Worm (Caenorhabditis elegans) whole organism, L4 larva: Measurements from ENCODE around the gene K09C6.3.

Experiments
- F37D6.2 ChIP-seq: sonication (generic microtip); optimal IDR thresholded peaks from 2 replicates; lab custom pipeline; 2016; ENCODE audit warnings: mild to moderate bottlenecking, missing genetic modification characterization, missing compliant biosample characterization
- F44E2.7 ChIP-seq: fragments of 200-800 bp; sonication (Bioruptor generic); IDR thresholded peaks from 2 replicates; pipeline ENCODE4 v2.1.2; 2022; ENCODE audit warnings: missing genetic modification characterization, missing compliant biosample characterization
- R02D3.7 ChIP-seq: fragments of 150-350 bp; sonication (generic microtip); optimal IDR thresholded peaks from 3 replicates; lab custom pipeline; 2014; ENCODE audit warnings: missing biosample characterization, missing genetic modification characterization
- Y105C5A.15 ChIP-seq: fragments of 200-800 bp; sonication (Bioruptor generic); IDR thresholded peaks from 2 replicates; pipeline ENCODE4 v1.3.6; 2022; ENCODE audit warnings: missing genetic modification characterization, missing compliant biosample characterization
- Y75B8A.6 ChIP-seq: fragments of 200-800 bp; sonication (Bioruptor generic); IDR thresholded peaks from 2 replicates; pipeline ENCODE4 v1.3.6; 2022; ENCODE audit warnings: missing genetic modification reagents, missing genetic modification characterization, missing compliant biosample characterization
- aha-1 ChIP-seq: fragments of 150-350 bp; peaks from one replicate; lab custom pipeline; 2014; ENCODE audit warnings: missing biosample characterization, missing genetic modification characterization
- ama-1 ChIP-seq: fragments of 150-350 bp; optimal IDR thresholded peaks from 2 replicates; lab custom pipeline; 2014; ENCODE audit warnings: inconsistent platforms, mixed read lengths
- arid-1 ChIP-seq: fragments of 200-800 bp; sonication (Bioruptor generic); conservative IDR thresholded peaks from 2 replicates; pipeline ENCODE4 v1.3.6; 2022; ENCODE audit warnings: missing genetic modification reagents, missing genetic modification characterization, missing compliant biosample characterization
- attf-4 ChIP-seq: sonication (generic microtip); optimal IDR thresholded peaks from 3 replicates; lab custom pipeline; 2017; ENCODE audit warnings: missing biosample characterization, missing genetic modification characterization
- ceh-20 ChIP-seq: fragments of 200-800 bp; sonication (Bioruptor generic); IDR thresholded peaks from 2 replicates; pipeline ENCODE4 v1.3.6; 2022; ENCODE audit warnings: missing genetic modification reagents, missing genetic modification characterization, missing compliant biosample characterization
- ces-1 ChIP-seq: fragments of 150-350 bp; sonication (generic microtip); optimal IDR thresholded peaks from 4 replicates; lab custom pipeline; 2014; ENCODE audit warnings: missing biosample characterization, missing genetic modification reagents, missing genetic modification characterization
- ctbp-1 ChIP-seq: fragments of 200-800 bp; sonication (Bioruptor generic); IDR thresholded peaks from 2 replicates; pipeline ENCODE4 v1.3.6; 2022; ENCODE audit warnings: missing genetic modification reagents, missing genetic modification characterization, missing compliant biosample characterization
- dmd-8 ChIP-seq: fragments of 200-800 bp; sonication (Bioruptor generic); IDR thresholded peaks from 2 replicates; pipeline ENCODE4 v1.3.6; 2022; ENCODE audit warnings: missing genetic modification characterization, missing compliant biosample characterization
- dmd-9 ChIP-seq: fragments of 200-800 bp; sonication (Bioruptor generic); IDR thresholded peaks from 2 replicates; pipeline ENCODE4 v1.3.6; 2022; ENCODE audit warnings: missing genetic modification reagents, missing genetic modification characterization, missing compliant biosample characterization
- egl-43 ChIP-seq: fragments of 200-800 bp; sonication (Bioruptor generic); IDR thresholded peaks from 2 replicates; pipeline ENCODE4 v1.3.6; 2022; ENCODE audit warnings: missing genetic modification reagents, missing genetic modification characterization, missing compliant biosample characterization
- fkh-10 ChIP-seq: fragments of 150-350 bp; optimal IDR thresholded peaks from 2 replicates; lab custom pipeline; 2014; ENCODE audit warnings: missing biosample characterization, missing genetic modification reagents, missing genetic modification characterization
- hlh-30 ChIP-seq: sonication (generic microtip); optimal IDR thresholded peaks from 2 replicates; lab custom pipeline; 2017; ENCODE audit warnings: antibody characterized with exemption, mild to moderate bottlenecking, missing genetic modification characterization, missing compliant biosample characterization; ENCODE audit not compliant: insufficient read depth
- lin-13 ChIP-seq: fragments of 150-350 bp; optimal IDR thresholded peaks from 2 replicates; lab custom pipeline; 2014; ENCODE audit warnings: missing biosample characterization, missing genetic modification reagents, missing genetic modification characterization
- lin-29 ChIP-seq: fragments of 200-800 bp; sonication (Bioruptor generic); IDR thresholded peaks from 2 replicates; pipeline ENCODE4 v1.3.6; 2022; ENCODE audit warnings: missing genetic modification reagents, missing genetic modification characterization, missing compliant biosample characterization
- lir-3 ChIP-seq: sonication (generic microtip); optimal IDR thresholded peaks from 2 replicates; lab custom pipeline; 2016; ENCODE audit warnings: mild to moderate bottlenecking, missing genetic modification characterization, missing compliant biosample characterization
- lsy-2 ChIP-seq, 2 experiments: fragments of 150-350 bp in 1 of 2; sonication (generic microtip) in 1 of 2; optimal IDR thresholded peaks; 2 replicates each; lab custom pipeline; 2014 to 2017; ENCODE audit warnings: missing biosample characterization in 2 of 2, missing genetic modification characterization in 2 of 2
- mdl-1 ChIP-seq, 2 experiments: fragments of 150-350 bp in 1 of 2; sonication (generic microtip) in 1 of 2; optimal IDR thresholded peaks; 2 replicates each; lab custom pipeline; 2014 to 2017; ENCODE audit warnings: missing biosample characterization in 2 of 2, missing genetic modification characterization in 2 of 2
- mep-1 ChIP-seq: fragments of 150-350 bp; sonication (generic microtip); optimal IDR thresholded peaks from 3 replicates; lab custom pipeline; 2014; ENCODE audit warnings: missing biosample characterization, missing genetic modification characterization
- mxl-3 ChIP-seq: fragments of 200-800 bp; sonication (Bioruptor generic); optimal IDR thresholded peaks from 2 replicates; lab custom pipeline; 2018; ENCODE audit warnings: mild to moderate bottlenecking, missing genetic modification characterization, missing compliant biosample characterization
- nhr-10 ChIP-seq: fragments of 150-350 bp; optimal IDR thresholded peaks from 2 replicates; lab custom pipeline; 2014; ENCODE audit warnings: missing biosample characterization, missing genetic modification characterization
- nhr-111 ChIP-seq: fragments of 200-800 bp; sonication (Bioruptor generic); optimal IDR thresholded peaks from 2 replicates; lab custom pipeline; 2018; ENCODE audit warnings: mild to moderate bottlenecking, missing genetic modification characterization, missing compliant biosample characterization
- nhr-237 ChIP-seq: sonication (generic microtip); optimal IDR thresholded peaks from 2 replicates; lab custom pipeline; 2017; ENCODE audit warnings: missing biosample characterization, missing genetic modification characterization
- pha-4 ChIP-seq, 2 experiments: fragments of 150-350 bp in 1 of 2; fragments of 200-800 bp in 1 of 2; sonication (Bioruptor generic) in 1 of 2; IDR thresholded peaks in 1 of 2; optimal IDR thresholded peaks in 1 of 2; 2 replicates each; pipeline versions ENCODE4 v1.3.6 to Lab custom; 2014 to 2022; ENCODE audit warnings: missing genetic modification characterization in 2 of 2, missing genetic modification reagents in 2 of 2, missing biosample characterization in 1 of 2, missing compliant biosample characterization in 1 of 2
- pqm-1 ChIP-seq: sonication (generic microtip); optimal IDR thresholded peaks from 2 replicates; lab custom pipeline; 2017; ENCODE audit warnings: missing biosample characterization, missing genetic modification characterization
- rbr-2 ChIP-seq: sonication (generic microtip); optimal IDR thresholded peaks from 2 replicates; lab custom pipeline; 2016; ENCODE audit warnings: missing genotype, missing genetic modification characterization, missing compliant biosample characterization
- skn-1 ChIP-seq: fragments of 150-350 bp; optimal IDR thresholded peaks from 2 replicates; lab custom pipeline; 2014; ENCODE audit warnings: missing biosample characterization, missing genetic modification characterization
- snpc-4 ChIP-seq: fragments of 150-350 bp; optimal IDR thresholded peaks from 2 replicates; lab custom pipeline; 2014; ENCODE audit warnings: missing biosample characterization, missing genetic modification characterization
- tra-1 ChIP-seq: fragments of 200-800 bp; sonication (Bioruptor generic); IDR thresholded peaks from 2 replicates; pipeline ENCODE4 v1.3.6; 2022; ENCODE audit warnings: missing genetic modification reagents, missing genetic modification characterization, missing compliant biosample characterization
- unc-39 ChIP-seq: sonication (generic microtip); optimal IDR thresholded peaks from 2 replicates; lab custom pipeline; 2017; ENCODE audit warnings: missing biosample characterization, missing genetic modification characterization
- unc-62 ChIP-seq, 3 experiments: fragments of 150-350 bp in 1 of 3; sonication (generic microtip); optimal IDR thresholded peaks in 2 of 3; peaks in 1 of 3; 1 replicate in 1 of 3; 2 replicates in 2 of 3; lab custom pipeline; 2014 to 2017; ENCODE audit warnings: missing biosample characterization in 3 of 3, missing genetic modification characterization in 3 of 3, missing genetic modification reagents in 3 of 3, missing genotype in 1 of 3
- zip-11 ChIP-seq: fragments of 200-800 bp; sonication (Bioruptor generic); IDR thresholded peaks from 2 replicates; pipeline ENCODE4 v1.3.6; 2022; ENCODE audit warnings: missing genetic modification characterization, missing compliant biosample characterization
- ztf-7 ChIP-seq: fragments of 150-350 bp; optimal IDR thresholded peaks from 2 replicates; lab custom pipeline; 2014; ENCODE audit warnings: missing biosample characterization, missing genetic modification characterization

The K09C6.3 gene

ce11 chrV:852184-852583, at the start of gene K09C6.3:
TSS of gene K09C6.3 (plus strand) at chrV:852484.
- TF ChIP-seq lsy-2 (tag; optimal IDR thresholded peaks at IDR 0.05; lab: Kevin White, UChicago) (no peak), dmd-8 (GFP tag; lab: Robert Waterston, UW) (no peak), skn-1 (tag; lab: Kevin White, UChicago) (no peak), nhr-10 (tag; lab: Kevin White, UChicago) (no peak)

- TF ChIP-seq aha-1 (peak; percentile 96), Y75B8A.6 (GFP tag; lab: Robert Waterston, UW) (no peak)
These were observed 49.6 kb upstream of the K09C6.3 start for ce11 chrV:802726-803125.

ce11 chrV:803472-803871, 48.8 kb upstream of the K09C6.3 start:
- peak; percentile 92 for TF ChIP-seq aha-1
- TF ChIP-seq hlh-30: no peak
- TF ChIP-seq F37D6.2 (tag; lab: Kevin White, UChicago): no peak
- no peak for TF ChIP-seq lsy-2 (tag; optimal IDR thresholded peaks at IDR 0.05; lab: Kevin White, UChicago)

ce11 chrV:804485-804884, 47.8 kb upstream of the K09C6.3 start, which contains the start of gene nhr-270:
TSS of gene nhr-270 (minus strand) at chrV:804741.
- no peak for TF ChIP-seq dmd-8 (GFP tag; lab: Robert Waterston, UW)
- TF ChIP-seq aha-1: peak; percentile 66
- peak in 1 of 2 experiments; percentile 91 for TF ChIP-seq unc-62 (GFP tag; optimal IDR thresholded peaks at IDR 0.05 in 1 of 2; lab: Kevin White, UChicago)
- no peak for TF ChIP-seq unc-62 (tag; optimal IDR thresholded peaks at IDR 0.05; lab: Kevin White, UChicago)
- TF ChIP-seq unc-39 (tag; lab: Kevin White, UChicago): no peak
- no peak for TF ChIP-seq lsy-2 (tag; optimal IDR thresholded peaks at IDR 0.05; lab: Kevin White, UChicago)
- TF ChIP-seq nhr-237 (tag; lab: Kevin White, UChicago): no peak
- TF ChIP-seq arid-1 (GFP tag; lab: Robert Waterston, UW): no peak

ce11 chrV:808260-808659, 44.0 kb upstream of the K09C6.3 start:
- TF ChIP-seq pha-4 (GFP tag; IDR thresholded peaks at IDR 0.05; lab: Robert Waterston, UW) (no peak), pha-4 (tag; optimal IDR thresholded peaks at IDR 0.05; lab: Kevin White, UChicago) (no peak), unc-62 (GFP tag; optimal IDR thresholded peaks at IDR 0.05 in 1 of 2; lab: Kevin White, UChicago) (peak in 1 of 2 experiments; percentile 90), unc-62 (tag; optimal IDR thresholded peaks at IDR 0.05; lab: Kevin White, UChicago) (no peak)

- no peak for TF ChIP-seq R02D3.7 (tag; lab: Kevin White, UChicago)
- no peak for TF ChIP-seq tra-1
- TF ChIP-seq lin-13: no peak
- TF ChIP-seq mdl-1 (tag; optimal IDR thresholded peaks at IDR 0.05; lab: Kevin White, UChicago): no peak
- TF ChIP-seq pqm-1 (tag; lab: Kevin White, UChicago): no peak
- no peak for TF ChIP-seq aha-1
- no peak for TF ChIP-seq lin-29
- TF ChIP-seq nhr-111 (GFP tag; lab: Kevin White, UChicago): no peak
- TF ChIP-seq ztf-7 (tag; lab: Kevin White, UChicago): no peak
- no peak for TF ChIP-seq mep-1 (tag; lab: Kevin White, UChicago)
- no peak for TF ChIP-seq F44E2.7 (GFP tag; lab: Robert Waterston, UW)
- peak; percentile 25 for TF ChIP-seq rbr-2 (tag; lab: Kevin White, UChicago)
- TF ChIP-seq fkh-10: peak; percentile 27
- no peak for TF ChIP-seq Y105C5A.15
- no peak for TF ChIP-seq snpc-4 (tag; lab: Kevin White, UChicago)
- no peak for TF ChIP-seq dmd-8 (GFP tag; lab: Robert Waterston, UW)
- TF ChIP-seq ama-1 (lab: Kevin White, UChicago): no peak
- TF ChIP-seq zip-11: no peak
- TF ChIP-seq ceh-20 (GFP tag; lab: Robert Waterston, UW): no peak
- TF ChIP-seq attf-4 (tag; lab: Kevin White, UChicago): no peak
- no peak for TF ChIP-seq egl-43 (GFP tag; lab: Robert Waterston, UW)
- peak; percentile 29 for TF ChIP-seq ces-1 (GFP tag; lab: Kevin White, UChicago)
- TF ChIP-seq dmd-9: no peak
- 0 out of 2 replicates have a peak, but pooled peaks have one; percentile 29 for TF ChIP-seq ctbp-1 (GFP tag; lab: Robert Waterston, UW)
- no peak for TF ChIP-seq mxl-3 (GFP tag; lab: Kevin White, UChicago)
- no peak for TF ChIP-seq lir-3
These were observed 41.9 kb upstream of the K09C6.3 start, which contains the start of gene R13D11.4 for ce11 chrV:810281-810862. TSS of gene R13D11.4 (plus strand) at chrV:810812.
